Worm (Caenorhabditis elegans) whole organism, midembryonic: ENCODE measurements around the gene lipl-5.

Experiments
- T22C8.4 ChIP-seq: fragments of 200-800 bp; sonication (Bioruptor generic); IDR thresholded peaks from 2 replicates; pipeline ENCODE4 v1.3.6; 2022; ENCODE audit warnings: missing genetic modification characterization, missing compliant biosample characterization
- cog-1 ChIP-seq: sonication (generic microtip); optimal IDR thresholded peaks from 2 replicates; lab custom pipeline; 2016; ENCODE audit warnings: missing genetic modification characterization, missing compliant biosample characterization
- flt-1 ChIP-seq: fragments of 200-800 bp; sonication (Bioruptor generic); IDR thresholded peaks from 2 replicates; pipeline ENCODE4 v1.3.6; 2022; ENCODE audit warnings: missing genetic modification characterization, missing compliant biosample characterization
- ref-1 ChIP-seq: fragments of 200-800 bp; sonication (Bioruptor generic); conservative IDR thresholded peaks from 2 replicates; pipeline ENCODE4 v1.3.6; 2022; ENCODE audit warnings: missing genetic modification reagents, missing genetic modification characterization, missing compliant biosample characterization
- ztf-23 ChIP-seq: fragments of 200-800 bp; sonication (Bioruptor generic); IDR thresholded peaks from 2 replicates; pipeline ENCODE4 v1.3.6; 2022; ENCODE audit warnings: missing genetic modification reagents, missing genetic modification characterization, missing compliant biosample characterization

DNA sequence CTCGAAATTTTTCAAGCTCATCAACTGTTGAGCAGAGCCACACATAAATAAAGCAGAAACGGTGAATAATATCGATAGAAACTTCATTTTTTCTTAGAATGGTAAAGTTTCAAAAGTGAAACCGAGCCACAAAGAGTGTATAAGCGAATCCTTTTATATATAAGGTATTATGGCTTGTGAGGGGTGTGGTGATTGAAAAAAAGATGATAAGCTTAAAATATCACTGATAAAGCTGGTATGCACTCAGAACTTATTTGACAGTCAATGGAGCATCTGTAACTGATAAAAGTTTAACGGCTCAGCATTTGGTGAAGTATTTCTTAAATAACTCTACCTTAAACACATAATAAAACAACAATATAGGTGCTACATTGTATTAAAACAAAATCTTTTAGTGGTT, 29.1 kb downstream of the lipl-5 start, which contains the start of gene dod-19:
- TF ChIP-seq flt-1 (GFP tag; lab: Robert Waterston, UW) (no peak), ztf-23 (GFP tag; lab: Robert Waterston, UW) (no peak), ref-1 (GFP tag; lab: Robert Waterston, UW) (no peak), cog-1 (tag; lab: Kevin White, UChicago) (no peak), T22C8.4 (GFP tag; lab: Robert Waterston, UW) (no peak)
